ENCODE assay signal across 2 fruit fly cellular contexts in the genomic region with DNA sequence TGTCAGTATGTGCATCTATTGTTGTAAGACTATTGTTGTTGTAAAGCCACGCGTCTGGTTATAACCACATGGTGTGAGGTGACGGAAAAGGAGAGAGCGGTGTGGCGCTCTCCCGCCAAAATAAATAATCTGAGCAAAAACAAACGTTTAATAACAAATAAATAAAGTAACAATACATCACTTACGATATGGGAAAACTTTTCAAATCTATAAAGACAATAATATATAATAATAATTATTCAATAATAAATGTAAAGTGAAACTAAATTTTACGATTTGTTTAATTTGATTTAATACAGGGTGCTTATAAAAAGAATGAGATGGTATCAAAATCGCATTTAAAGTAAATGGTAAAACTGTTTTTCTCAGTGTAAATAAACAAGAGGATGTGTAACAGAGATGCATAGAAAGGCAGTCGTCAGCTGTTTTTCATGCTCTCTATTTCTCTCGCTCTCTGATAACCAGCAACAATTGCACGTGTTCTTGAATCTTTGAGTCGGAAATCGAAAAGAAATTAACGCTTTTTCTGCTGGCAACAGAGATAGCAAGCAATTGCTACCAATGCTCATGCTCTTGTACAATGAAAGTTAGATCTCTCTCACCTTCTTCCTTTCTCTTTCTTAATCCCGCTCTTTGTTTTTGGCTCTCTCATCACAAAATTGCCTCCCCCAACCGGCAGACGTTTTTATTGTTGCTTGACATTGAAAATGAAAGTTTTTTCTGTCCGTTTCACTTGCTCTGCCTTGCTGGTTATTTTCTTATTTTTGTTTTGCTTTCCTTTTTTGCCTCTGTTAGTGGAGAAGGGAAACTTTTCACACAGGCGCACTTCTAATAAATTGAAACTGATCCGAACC.
TF ChIP-seq lines count a peak whose summit lies in the region.

No protein-coding gene starts in this region.

TF ChIP-seq in whole organism, embryonic, 481 proteins besides CTCF, POLR2A, EP300 and RAD21 (continued from another document and continues in another):
- TF ChIP-seq CG9437 (GFP tag; optimal IDR thresholded peaks at IDR 0.05; lab: Kevin White, UChicago) (peak; percentile 78), CG12744 (GFP tag; optimal IDR thresholded peaks at IDR 0.05; lab: Kevin White, UChicago) (no peak), CG1602 (GFP tag; optimal IDR thresholded peaks at IDR 0.05; lab: Kevin White, UChicago) (peak; percentile 53), hbn (GFP tag; IDR thresholded peaks at IDR 0.05; lab: Robert Waterston, UW; ENCODE audit: partially characterized antibody) (no peak; the same call in 1 of the 2 replicates), CG31365 (tag; optimal IDR thresholded peaks at IDR 0.05; lab: Kevin White, UChicago) (peak; percentile 45), CG12071 (GFP tag; optimal IDR thresholded peaks at IDR 0.05; lab: Kevin White, UChicago) (no peak), tap (tag; optimal IDR thresholded peaks at IDR 0.05; lab: Kevin White, UChicago) (peak; percentile 94), CG8924 (tag; optimal IDR thresholded peaks at IDR 0.05; lab: Kevin White, UChicago) (peak; percentile 96), Gsc (GFP tag; IDR thresholded peaks at IDR 0.05; lab: Robert Waterston, UW) (no peak), z (GFP tag; IDR thresholded peaks at IDR 0.05; lab: Robert Waterston, UW) (no peak), CG14965 (GFP tag; optimal IDR thresholded peaks at IDR 0.05; lab: Kevin White, UChicago; ENCODE audit: borderline replicate concordance) (peak; percentile 5), Abd-B (GFP tag; optimal IDR thresholded peaks at IDR 0.05; lab: Kevin White, UChicago) (peak; percentile 52), CoRest (tag; optimal IDR thresholded peaks at IDR 0.05; lab: Kevin White, UChicago) (peak; percentile 83), YL-1 (GFP tag; optimal IDR thresholded peaks at IDR 0.05; lab: Kevin White, UChicago) (no peak), p53 (GFP tag; optimal IDR thresholded peaks at IDR 0.05; lab: Kevin White, UChicago) (peak; percentile 13), Blimp-1 (GFP tag; optimal IDR thresholded peaks at IDR 0.05; lab: Kevin White, UChicago) (peak; percentile 93), bab2 (GFP tag; optimal IDR thresholded peaks at IDR 0.05; lab: Kevin White, UChicago) (peak; percentile 11), kni (GFP tag; optimal IDR thresholded peaks at IDR 0.05; lab: Kevin White, UChicago) (peak; percentile 91), CG6272 (GFP tag; IDR thresholded peaks at IDR 0.05; lab: Robert Waterston, UW) (peak; percentile 36; the same call in 1 of the 2 replicates), CG34422 (GFP tag; IDR thresholded peaks at IDR 0.05; lab: Robert Waterston, UW) (peak; percentile 86), fru (optimal IDR thresholded peaks at IDR 0.05; lab: Kevin White, UChicago) (no peak), CG4360 (GFP tag; IDR thresholded peaks at IDR 0.05; lab: Robert Waterston, UW) (peak; percentile 83), sqz (GFP tag; optimal IDR thresholded peaks at IDR 0.05; lab: Kevin White, UChicago) (peak; percentile 78), CG3847 (GFP tag; IDR thresholded peaks at IDR 0.05; lab: Robert Waterston, UW) (no peak), gfzf (GFP tag; optimal IDR thresholded peaks at IDR 0.05; lab: Kevin White, UChicago) (no peak), phol (tag; optimal IDR thresholded peaks at IDR 0.05; lab: Kevin White, UChicago) (peak; percentile 95), her (GFP tag; optimal IDR thresholded peaks at IDR 0.05; lab: Kevin White, UChicago) (peak; percentile 34), knrl (GFP tag; IDR thresholded peaks at IDR 0.05; lab: Robert Waterston, UW; ENCODE audit: partially characterized antibody) (no peak), CG32772 (GFP tag; IDR thresholded peaks at IDR 0.05; lab: Robert Waterston, UW) (peak; percentile 71; the same call in 1 of the 2 replicates), Eip74EF (GFP tag; optimal IDR thresholded peaks at IDR 0.05; lab: Kevin White, UChicago) (peak in 1 of 2 experiments; percentile 90), CrebB (tag; optimal IDR thresholded peaks at IDR 0.05; lab: Kevin White, UChicago) (peak; percentile 50), HLHmδ (GFP tag; optimal IDR thresholded peaks at IDR 0.05; lab: Kevin White, UChicago) (no peak), sisA (GFP tag; IDR thresholded peaks at IDR 0.05; lab: Robert Waterston, UW) (peak; percentile 67; the same call in 1 of the 2 replicates), Mrtf (GFP tag; IDR thresholded peaks at IDR 0.05; lab: Robert Waterston, UW) (peak; percentile 72; the same call in 2 of the 3 replicates), hkb (optimal IDR thresholded peaks at IDR 0.05; lab: Kevin White, UChicago) (no peak), hkb (GFP tag; IDR thresholded peaks at IDR 0.05; lab: Robert Waterston, UW) (peak; percentile 93), NfI (GFP tag; optimal IDR thresholded peaks at IDR 0.05; lab: Kevin White, UChicago) (peak; percentile 51), CG17385 (GFP tag; optimal IDR thresholded peaks at IDR 0.05; lab: Kevin White, UChicago) (peak; percentile 82), Elba2 (GFP tag; optimal IDR thresholded peaks at IDR 0.05; lab: Kevin White, UChicago) (no peak), Dll (GFP tag; IDR thresholded peaks at IDR 0.05; lab: Robert Waterston, UW; ENCODE audit: partially characterized antibody) (peak; percentile 47; the same call in 3 of the 4 replicates), CG4730 (GFP tag; IDR thresholded peaks at IDR 0.05; lab: Robert Waterston, UW) (peak; percentile 66), CG1233 (GFP tag; optimal IDR thresholded peaks at IDR 0.05; lab: Kevin White, UChicago) (peak; percentile 93), scrt (GFP tag; optimal IDR thresholded peaks at IDR 0.05; lab: Kevin White, UChicago) (peak; percentile 84), Scr (GFP tag; IDR thresholded peaks at IDR 0.05; lab: Robert Waterston, UW; ENCODE audit: partially characterized antibody) (no peak), CG10274 (GFP tag; optimal IDR thresholded peaks at IDR 0.05; lab: Kevin White, UChicago) (peak; percentile 31), Med (GFP tag; lab: Kevin White, UChicago) (peak; percentile 55), unc-4 (GFP tag; IDR thresholded peaks at IDR 0.05; lab: Robert Waterston, UW; ENCODE audit: partially characterized antibody) (no peak), Stat92E (GFP tag; optimal IDR thresholded peaks at IDR 0.05; lab: Kevin White, UChicago) (peak in 1 of 3 experiments; percentile 45), az2 (GFP tag; optimal IDR thresholded peaks at IDR 0.05; lab: Kevin White, UChicago) (peak; percentile 80), Dek (tag; optimal IDR thresholded peaks at IDR 0.05; lab: Kevin White, UChicago) (peak; percentile 88), sob (GFP tag; IDR thresholded peaks at IDR 0.05; lab: Robert Waterston, UW) (peak; percentile 47; the same call in 1 of the 2 replicates), maf-S (GFP tag; optimal IDR thresholded peaks at IDR 0.05; lab: Kevin White, UChicago) (peak; percentile 15), lola (GFP tag; optimal IDR thresholded peaks at IDR 0.05; lab: Kevin White, UChicago) (peak in 1 of 3 experiments; percentile 87), CG10543 (GFP tag; optimal IDR thresholded peaks at IDR 0.05; lab: Kevin White, UChicago) (peak; percentile 82), lbe (GFP tag; optimal IDR thresholded peaks at IDR 0.05; lab: Kevin White, UChicago) (peak; percentile 72), ara (GFP tag; IDR thresholded peaks at IDR 0.05; lab: Robert Waterston, UW) (peak; percentile 69), CG10462 (GFP tag; optimal IDR thresholded peaks at IDR 0.05; lab: Kevin White, UChicago) (peak; percentile 37), CG5953 (GFP tag; IDR thresholded peaks at IDR 0.05; lab: Robert Waterston, UW) (peak; percentile 63; the same call in 1 of the 2 replicates)

TF ChIP-seq in whole organism, prepupa, 60 proteins besides CTCF, POLR2A, EP300 and RAD21 (continued from another document):
- peak; percentile 26 for TF ChIP-seq Smox (GFP tag; optimal IDR thresholded peaks at IDR 0.05; lab: Kevin White, UChicago)
- peak; percentile 72 for TF ChIP-seq CG6808 (GFP tag; optimal IDR thresholded peaks at IDR 0.05; lab: Kevin White, UChicago)
- TF ChIP-seq Ets96B (tag; optimal IDR thresholded peaks at IDR 0.05; lab: Kevin White, UChicago), result peak; percentile 74
- peak; percentile 77 for TF ChIP-seq spab (GFP tag; optimal IDR thresholded peaks at IDR 0.05; lab: Kevin White, UChicago)
- peak; percentile 56 for TF ChIP-seq cyc (GFP tag; optimal IDR thresholded peaks at IDR 0.05; lab: Kevin White, UChicago)
- peak; percentile 52 for TF ChIP-seq lz (GFP tag; optimal IDR thresholded peaks at IDR 0.05; lab: Kevin White, UChicago)
- peak; percentile 94 for TF ChIP-seq eg (GFP tag; IDR thresholded peaks at IDR 0.05; lab: Robert Waterston, UW)
- no peak for TF ChIP-seq CG11902 (GFP tag; optimal IDR thresholded peaks at IDR 0.05; lab: Kevin White, UChicago)
- TF ChIP-seq net (GFP tag; optimal IDR thresholded peaks at IDR 0.05; lab: Kevin White, UChicago), result peak; percentile 71
- TF ChIP-seq Eip93F (GFP tag; optimal IDR thresholded peaks at IDR 0.05; lab: Kevin White, UChicago), result no peak
- TF ChIP-seq CG16779 (tag; optimal IDR thresholded peaks at IDR 0.05; lab: Kevin White, UChicago), result peak; percentile 53
- TF ChIP-seq CG3919 (GFP tag; optimal IDR thresholded peaks at IDR 0.05; lab: Kevin White, UChicago), result peak; percentile 86
- peak; percentile 90 for TF ChIP-seq Gug (GFP tag; IDR thresholded peaks at IDR 0.05; lab: Robert Waterston, UW)
